Worm (Caenorhabditis elegans) whole organism, mixed stage, embryonic: ENCODE results near the gene gst-6.

Experiments
- bed-3 ChIP-seq: fragments of 200-800 bp; sonication (Bioruptor generic); optimal IDR thresholded peaks from 3 replicates; lab custom pipeline; 2018; ENCODE audit warnings: mild to moderate bottlenecking, missing genetic modification characterization, moderate library complexity, missing compliant biosample characterization
- ceh-83 ChIP-seq: fragments of 200-800 bp; sonication (Bioruptor generic); optimal IDR thresholded peaks from 2 replicates; lab custom pipeline; 2018; ENCODE audit warnings: mild to moderate bottlenecking, missing genetic modification characterization, missing compliant biosample characterization
- ces-1 ChIP-seq: fragments of 150-350 bp; optimal IDR thresholded peaks from 2 replicates; lab custom pipeline; 2014; ENCODE audit warnings: missing biosample characterization, missing genetic modification reagents, missing genetic modification characterization
- elt-1 ChIP-seq: sonication (generic microtip); optimal IDR thresholded peaks from 2 replicates; lab custom pipeline; 2017; ENCODE audit warnings: missing genetic modification characterization, mild to moderate bottlenecking, missing compliant biosample characterization, antibody characterized with exemption, moderate library complexity, borderline replicate concordance; ENCODE audit not compliant: insufficient read depth
- hlh-1 ChIP-seq: fragments of 150-350 bp; optimal IDR thresholded peaks from 2 replicates; lab custom pipeline; 2014; ENCODE audit warnings: missing biosample characterization, missing genetic modification reagents, missing genetic modification characterization
- nhr-12 ChIP-seq: fragments of 150-350 bp; optimal IDR thresholded peaks from 2 replicates; lab custom pipeline; 2014; ENCODE audit warnings: missing biosample characterization, missing genetic modification characterization
- nhr-76 ChIP-seq: sonication (generic microtip); optimal IDR thresholded peaks from 2 replicates; lab custom pipeline; 2017; ENCODE audit warnings: missing biosample characterization, missing genetic modification characterization
- ztf-11 ChIP-seq: fragments of 150-350 bp; optimal IDR thresholded peaks from 2 replicates; lab custom pipeline; 2014; ENCODE audit warnings: missing biosample characterization, missing genetic modification characterization

- TF ChIP-seq nhr-76 (no peak), nhr-12 (tag; lab: Kevin White, UChicago) (no peak), hlh-1 (tag; lab: Kevin White, UChicago) (no peak), ztf-11 (tag; lab: Kevin White, UChicago) (no peak), elt-1 (no peak), ceh-83 (no peak), bed-3 (GFP tag; lab: Kevin White, UChicago) (no peak), ces-1 (GFP tag; lab: Kevin White, UChicago) (no peak)
These were observed 44.9 kb upstream of the gst-6 start, which contains the start of the genes C33F10.11 and C33F10.1 for ce11 chrII:4834761-4835160.
